Fruit fly (Drosophila melanogaster) whole organism, embryonic: ENCODE results near the gene CG13924.
A peak's percentile ranks its signal among the peaks of the same experiment; 100 is the strongest.

Source experiments
- ATbp ChIP-seq: fragments of 200-800 bp; sonication (Bioruptor generic); optimal IDR thresholded peaks from 2 replicates; lab custom pipeline; 2017; ENCODE audit warnings: missing biosample characterization, mild to moderate bottlenecking, missing genetic modification characterization, missing genetic modification reagents
- Antp ChIP-seq: fragments of 200-800 bp; sonication (Bioruptor generic); optimal IDR thresholded peaks from 3 replicates; lab custom pipeline; 2016; ENCODE audit warnings: missing biosample characterization, missing genetic modification characterization
- BtbVII ChIP-seq: fragments of 200-800 bp; sonication (Bioruptor generic); optimal IDR thresholded peaks from 3 replicates; lab custom pipeline; 2017; ENCODE audit warnings: missing biosample characterization, mild to moderate bottlenecking, missing genetic modification characterization
- CG10274 ChIP-seq: fragments of 200-800 bp; sonication (Bioruptor generic); optimal IDR thresholded peaks from 3 replicates; lab custom pipeline; 2017; ENCODE audit warnings: missing biosample characterization, mild to moderate bottlenecking, missing genetic modification characterization
- CG11093 ChIP-seq: fragments of 200-800 bp; sonication (Bioruptor generic); IDR thresholded peaks from 3 replicates; pipeline ENCODE4 v1.3.6; 2022; ENCODE audit warnings: missing biosample characterization, missing genetic modification characterization
- CG11723 ChIP-seq: fragments of 200-800 bp; sonication (Bioruptor generic); optimal IDR thresholded peaks from 2 replicates; lab custom pipeline; 2017; ENCODE audit warnings: missing biosample characterization, mild to moderate bottlenecking, missing genetic modification characterization
- CG12219 ChIP-seq: fragments of 200-800 bp; sonication (Bioruptor generic); optimal IDR thresholded peaks from 3 replicates; lab custom pipeline; 2018; ENCODE audit warnings: missing biosample characterization, mild to moderate bottlenecking, missing genetic modification characterization
- CG12391 ChIP-seq: fragments of 200-800 bp; sonication (Bioruptor generic); optimal IDR thresholded peaks from 3 replicates; lab custom pipeline; 2018; ENCODE audit warnings: missing biosample characterization, mild to moderate bottlenecking, missing genetic modification characterization, moderate library complexity
- CG15696 ChIP-seq: fragments of 200-800 bp; sonication (Bioruptor generic); optimal IDR thresholded peaks from 2 replicates; lab custom pipeline; 2019; ENCODE audit warnings: missing biosample characterization, mild to moderate bottlenecking, missing genetic modification characterization, moderate library complexity
- CG16815 ChIP-seq: fragments of 200-800 bp; sonication (Bioruptor generic); optimal IDR thresholded peaks from 3 replicates; lab custom pipeline; 2017; ENCODE audit warnings: missing biosample characterization, mild to moderate bottlenecking, missing genetic modification characterization
- CG17328 ChIP-seq: fragments of 200-800 bp; sonication (Bioruptor generic); IDR thresholded peaks from 2 replicates; pipeline ENCODE4 v1.3.6; 2022; ENCODE audit warnings: missing biosample characterization, missing genetic modification characterization
- CG2129 ChIP-seq: fragments of 200-800 bp; sonication (Bioruptor generic); IDR thresholded peaks from 2 replicates; pipeline ENCODE4 v1.3.6; 2022; ENCODE audit warnings: missing biosample characterization, missing genetic modification characterization; ENCODE audit not compliant: partially characterized antibody
- CG30403 ChIP-seq: fragments of 200-800 bp; sonication (Bioruptor generic); optimal IDR thresholded peaks from 3 replicates; lab custom pipeline; 2016; ENCODE audit warnings: missing biosample characterization, missing genetic modification characterization
- CG3065 ChIP-seq: fragments of 200-800 bp; sonication (Bioruptor generic); optimal IDR thresholded peaks from 2 replicates; lab custom pipeline; 2016; ENCODE audit warnings: missing biosample characterization, missing genetic modification characterization
- CG32767 ChIP-seq: fragments of 200-800 bp; sonication (Bioruptor generic); IDR thresholded peaks from 2 replicates; pipeline ENCODE4 v1.3.6; 2022; ENCODE audit warnings: missing biosample characterization, missing genetic modification characterization
- CG33213 ChIP-seq: fragments of 200-800 bp; sonication (Bioruptor generic); optimal IDR thresholded peaks from 3 replicates; lab custom pipeline; 2016; ENCODE audit warnings: missing biosample characterization, missing genetic modification characterization
- CG7372 ChIP-seq: fragments of 200-800 bp; sonication (Bioruptor generic); IDR thresholded peaks from 2 replicates; pipeline ENCODE4 v1.3.6; 2022; ENCODE audit warnings: missing biosample characterization, missing genetic modification characterization
- CG7928 ChIP-seq: fragments of 200-800 bp; sonication (Bioruptor generic); optimal IDR thresholded peaks from 2 replicates; lab custom pipeline; 2017; ENCODE audit warnings: missing biosample characterization, mild to moderate bottlenecking, missing genetic modification characterization
- CG8290 ChIP-seq, 3 experiments: fragments of 200-800 bp; sonication (Bioruptor generic); optimal IDR thresholded peaks; 2 replicates each; lab custom pipeline; 2016 to 2019; ENCODE audit warnings: missing biosample characterization in 3 of 3, missing genetic modification characterization in 3 of 3, mild to moderate bottlenecking in 2 of 3, moderate library complexity in 1 of 3
- CG8478 ChIP-seq: fragments of >200 bp; optimal IDR thresholded peaks from 2 replicates; lab custom pipeline; 2018
- CG9797 ChIP-seq: fragments of 200-800 bp; sonication (Bioruptor generic); optimal IDR thresholded peaks from 3 replicates; lab custom pipeline; 2018; ENCODE audit warnings: missing biosample characterization, mild to moderate bottlenecking, missing genetic modification characterization
- CrebB ChIP-seq: fragments of 200-800 bp; sonication (Bioruptor generic); optimal IDR thresholded peaks from 3 replicates; lab custom pipeline; 2018; ENCODE audit warnings: missing biosample characterization, mild to moderate bottlenecking, missing genetic modification characterization
- Dip3 ChIP-seq: fragments of 200-800 bp; sonication (Bioruptor generic); optimal IDR thresholded peaks from 3 replicates; lab custom pipeline; 2016; ENCODE audit warnings: missing biosample characterization, missing genetic modification characterization
- E2f2 ChIP-seq: fragments of 200-800 bp; sonication (Bioruptor generic); IDR thresholded peaks from 2 replicates; pipeline ENCODE4 v1.3.6; 2022; ENCODE audit warnings: missing biosample characterization, missing genetic modification characterization
- ERR ChIP-seq: fragments of 200-800 bp; sonication (Bioruptor generic); optimal IDR thresholded peaks from 2 replicates; lab custom pipeline; 2016; ENCODE audit warnings: missing biosample characterization, missing genetic modification characterization
- Gsc ChIP-seq: fragments of 200-800 bp; sonication (Bioruptor generic); IDR thresholded peaks from 2 replicates; pipeline ENCODE4 v1.3.6; 2022; ENCODE audit warnings: missing biosample characterization, missing genetic modification characterization
- Gug ChIP-seq: fragments of 200-800 bp; sonication (Bioruptor generic); IDR thresholded peaks from 4 replicates; pipeline ENCODE4 v1.3.6; 2022; ENCODE audit warnings: missing biosample characterization, missing genetic modification characterization
- HLHmδ ChIP-seq: fragments of 200-800 bp; sonication (Bioruptor generic); optimal IDR thresholded peaks from 2 replicates; lab custom pipeline; 2018; ENCODE audit warnings: missing biosample characterization, mild to moderate bottlenecking, missing genetic modification characterization, moderate library complexity
- Hsf ChIP-seq: fragments of 200-800 bp; sonication (Bioruptor generic); optimal IDR thresholded peaks from 3 replicates; lab custom pipeline; 2016; ENCODE audit warnings: missing biosample characterization, missing genetic modification characterization
- Mrtf ChIP-seq: fragments of 200-800 bp; sonication (Bioruptor generic); IDR thresholded peaks from 3 replicates; pipeline ENCODE4 v1.3.6; 2022; ENCODE audit warnings: missing biosample characterization, missing genetic modification characterization
- NK7.1 ChIP-seq: fragments of 200-800 bp; sonication (Bioruptor generic); optimal IDR thresholded peaks from 3 replicates; lab custom pipeline; 2016; ENCODE audit warnings: missing biosample characterization, missing genetic modification characterization
- Ravus ChIP-seq: fragments of 200-800 bp; sonication (Bioruptor generic); IDR thresholded peaks from 2 replicates; pipeline ENCODE4 v1.3.6; 2022; ENCODE audit warnings: missing biosample characterization, missing genetic modification characterization
- Xbp1 ChIP-seq: fragments of 200-800 bp; sonication (Bioruptor generic); optimal IDR thresholded peaks from 3 replicates; lab custom pipeline; 2016; ENCODE audit warnings: missing biosample characterization, mild to moderate bottlenecking, missing genetic modification characterization
- danr ChIP-seq: fragments of 200-800 bp; sonication (Bioruptor generic); IDR thresholded peaks from 2 replicates; pipeline ENCODE4 v1.3.6; 2022; ENCODE audit warnings: missing biosample characterization, missing genetic modification characterization
- dimm ChIP-seq: fragments of 200-800 bp; sonication (Bioruptor generic); IDR thresholded peaks from 2 replicates; pipeline ENCODE4 v1.3.6; 2022; ENCODE audit warnings: missing biosample characterization, missing genetic modification characterization
- en ChIP-seq: fragments of 200-800 bp; sonication (Bioruptor generic); optimal IDR thresholded peaks from 2 replicates; lab custom pipeline; 2016; ENCODE audit warnings: missing biosample characterization, missing genetic modification characterization
- fd102C ChIP-seq: fragments of 200-800 bp; sonication (Bioruptor generic); optimal IDR thresholded peaks from 2 replicates; lab custom pipeline; 2018; ENCODE audit warnings: missing biosample characterization, mild to moderate bottlenecking, missing genetic modification characterization, moderate library complexity
- grau ChIP-seq: fragments of 200-800 bp; optimal IDR thresholded peaks from 3 replicates; lab custom pipeline; 2019; ENCODE audit warnings: missing biosample characterization, mild to moderate bottlenecking, missing genetic modification characterization, moderate library complexity
- grn ChIP-seq: fragments of 200-800 bp; sonication (Bioruptor generic); optimal IDR thresholded peaks from 3 replicates; lab custom pipeline; 2017; ENCODE audit warnings: missing biosample characterization, missing genetic modification characterization
- lov ChIP-seq, 2 experiments: fragments of 200-800 bp in 1 of 2; fragments of >200 bp in 1 of 2; sonication (Bioruptor generic) in 1 of 2; IDR thresholded peaks in 1 of 2; optimal IDR thresholded peaks in 1 of 2; 2 replicates in 1 of 2; 3 replicates in 1 of 2; pipeline versions ENCODE4 v1.3.6 to Lab custom; 2017 to 2022; ENCODE audit warnings: missing biosample characterization in 1 of 2, missing genetic modification characterization in 1 of 2
- maf-S ChIP-seq: fragments of 200-800 bp; sonication (Bioruptor generic); optimal IDR thresholded peaks from 2 replicates; lab custom pipeline; 2016; ENCODE audit warnings: missing biosample characterization, missing genetic modification characterization
- mirr ChIP-seq: fragments of 200-800 bp; sonication (Bioruptor generic); optimal IDR thresholded peaks from 3 replicates; lab custom pipeline; 2018; ENCODE audit warnings: missing biosample characterization, mild to moderate bottlenecking, missing genetic modification characterization
- pfk ChIP-seq: fragments of 200-800 bp; sonication (Bioruptor generic); optimal IDR thresholded peaks from 2 replicates; lab custom pipeline; 2018; ENCODE audit warnings: missing biosample characterization, mild to moderate bottlenecking, missing genetic modification characterization, moderate library complexity
- ranshi ChIP-seq: fragments of 200-800 bp; sonication (Bioruptor generic); IDR thresholded peaks from 2 replicates; pipeline ENCODE4 v1.3.6; 2022; ENCODE audit warnings: missing biosample characterization, missing genetic modification characterization
- row ChIP-seq: fragments of 200-800 bp; sonication (Bioruptor generic); IDR thresholded peaks from 3 replicates; pipeline ENCODE4 v1.3.6; 2022; ENCODE audit warnings: missing biosample characterization, missing genetic modification characterization
- stwl ChIP-seq: fragments of 200-800 bp; sonication (Bioruptor generic); optimal IDR thresholded peaks from 3 replicates; lab custom pipeline; 2018; ENCODE audit warnings: missing biosample characterization, mild to moderate bottlenecking, missing genetic modification characterization, moderate library complexity
- tll ChIP-seq, 2 experiments: fragments of 200-800 bp in 1 of 2; fragments of >200 bp in 1 of 2; sonication (Bioruptor generic) in 1 of 2; optimal IDR thresholded peaks; 2 replicates each; lab custom pipeline; 2017 to 2019; ENCODE audit warnings: missing biosample characterization in 2 of 2, missing genetic modification characterization in 2 of 2, mild to moderate bottlenecking in 1 of 2, moderate library complexity in 1 of 2
- zfh2 ChIP-seq: fragments of 200-800 bp; sonication (Bioruptor generic); optimal IDR thresholded peaks from 2 replicates; lab custom pipeline; 2016; ENCODE audit warnings: missing biosample characterization, missing genetic modification characterization

Gene CG13924

DNA sequence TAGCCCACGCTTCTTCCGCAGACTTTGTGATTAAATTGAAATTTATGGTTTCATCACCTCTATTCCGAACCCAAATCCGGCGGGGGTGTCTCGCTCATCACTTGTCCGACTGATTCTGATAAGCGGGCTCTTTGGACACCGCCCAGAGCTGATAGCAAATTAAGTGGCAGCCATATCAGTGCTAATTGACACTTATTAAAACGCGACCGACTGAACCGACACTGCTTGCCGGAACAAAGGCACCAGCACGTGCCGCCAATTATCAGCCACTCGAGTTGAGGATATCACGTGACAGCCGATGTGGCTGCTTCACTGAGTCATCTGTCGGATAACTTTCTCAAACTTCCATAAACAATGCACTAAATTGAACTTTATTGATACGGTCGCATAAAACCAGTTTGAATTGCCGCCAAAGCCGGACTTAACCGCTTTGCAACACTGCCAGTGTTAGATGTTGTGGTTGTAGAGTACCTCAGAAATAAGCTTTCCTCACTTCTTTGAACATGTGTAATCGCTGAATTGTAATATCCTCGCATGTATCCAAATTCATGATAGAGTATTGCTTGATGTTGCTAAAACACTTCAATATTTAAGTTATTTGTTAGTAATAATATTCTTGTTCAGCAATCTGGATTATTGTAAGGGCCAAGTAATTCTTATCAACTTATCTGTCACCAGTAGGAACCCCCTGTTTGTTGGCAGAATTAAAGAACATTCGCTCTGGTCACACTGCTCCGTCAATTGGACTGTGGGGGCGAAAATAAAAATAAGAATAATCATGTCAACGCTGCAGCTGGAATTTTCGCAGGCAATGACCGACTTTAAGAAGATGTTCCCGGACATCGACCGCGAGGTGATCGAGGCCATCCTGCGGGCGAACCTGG lies 13.1 kb upstream of the CG13924 start, which contains the start of gene CG12024 (continued):
- peak; percentile 81 for TF ChIP-seq grau (tag; lab: Kevin White, UChicago)
- TF ChIP-seq CG7372 (GFP tag; lab: Robert Waterston, UW): peak; percentile 77
- TF ChIP-seq zfh2 (GFP tag; lab: Kevin White, UChicago): peak; percentile 79
- peak; percentile 77 for TF ChIP-seq Antp (GFP tag; lab: Kevin White, UChicago)
- peak; percentile 82 for TF ChIP-seq Xbp1 (GFP tag; lab: Kevin White, UChicago)
- no peak for TF ChIP-seq fd102C
- TF ChIP-seq E2f2 (GFP tag; lab: Robert Waterston, UW): peak; percentile 94
- TF ChIP-seq BtbVII: no peak
- TF ChIP-seq CG32767 (GFP tag; lab: Robert Waterston, UW): no peak; the same call in 1 of the 2 replicates
- peak; percentile 69 for TF ChIP-seq grn (GFP tag; lab: Kevin White, UChicago)
- no peak for TF ChIP-seq tll (GFP tag; optimal IDR thresholded peaks at IDR 0.05; lab: Kevin White, UChicago)
- no peak for TF ChIP-seq Gsc (GFP tag; lab: Robert Waterston, UW)
- peak; percentile 15 for TF ChIP-seq CG12219
- peak; percentile 42 for TF ChIP-seq CG8290 (GFP tag; optimal IDR thresholded peaks at IDR 0.05; lab: Kevin White, UChicago)
- TF ChIP-seq CG8290 (tag; optimal IDR thresholded peaks at IDR 0.05; lab: Kevin White, UChicago): peak in 1 of 2 experiments; percentile 86
- no peak for TF ChIP-seq CG2129 (GFP tag; lab: Robert Waterston, UW)
- no peak for TF ChIP-seq pfk (GFP tag; lab: Kevin White, UChicago)
- TF ChIP-seq Gug (GFP tag; lab: Robert Waterston, UW): peak; percentile 56; the same call in 2 of the 4 replicates
- TF ChIP-seq danr (GFP tag; lab: Robert Waterston, UW): peak; percentile 33; the same call in 1 of the 2 replicates
- TF ChIP-seq Hsf (GFP tag; lab: Kevin White, UChicago): peak; percentile 87
- peak; percentile 77 for TF ChIP-seq CG33213
- TF ChIP-seq CG9797 (GFP tag; lab: Kevin White, UChicago): peak; percentile 88
- TF ChIP-seq NK7.1 (GFP tag; lab: Kevin White, UChicago): no peak
- no peak for TF ChIP-seq HLHmδ
- peak; percentile 58; the same call in 1 of the 3 replicates for TF ChIP-seq Mrtf (GFP tag; lab: Robert Waterston, UW)
- TF ChIP-seq CG16815 (GFP tag; lab: Kevin White, UChicago): peak; percentile 72
- TF ChIP-seq maf-S: peak; percentile 70
- TF ChIP-seq CG30403 (GFP tag; lab: Kevin White, UChicago): peak; percentile 85
- TF ChIP-seq CG12391 (tag; lab: Kevin White, UChicago): peak; percentile 85
- TF ChIP-seq CG8478 (lab: Kevin White, UChicago): no peak
- TF ChIP-seq CG7928 (GFP tag; lab: Kevin White, UChicago): peak; percentile 49
- TF ChIP-seq Dip3 (GFP tag; lab: Kevin White, UChicago): peak; percentile 82
- no peak for TF ChIP-seq lov (optimal IDR thresholded peaks at IDR 0.05; lab: Kevin White, UChicago)
- no peak for TF ChIP-seq lov (GFP tag; IDR thresholded peaks at IDR 0.05; lab: Robert Waterston, UW)
- no peak for TF ChIP-seq ranshi (GFP tag; lab: Robert Waterston, UW)
- no peak for TF ChIP-seq dimm
- TF ChIP-seq CG3065 (GFP tag; lab: Kevin White, UChicago): peak; percentile 39
- TF ChIP-seq stwl (tag; lab: Kevin White, UChicago): peak; percentile 97
- TF ChIP-seq CG11093 (GFP tag; lab: Robert Waterston, UW): peak; percentile 52; the same call in 1 of the 3 replicates
- peak; percentile 35 for TF ChIP-seq CrebB (tag; lab: Kevin White, UChicago)
- TF ChIP-seq row (GFP tag; lab: Robert Waterston, UW): peak; percentile 92
- peak; percentile 78 for TF ChIP-seq ERR (GFP tag; lab: Kevin White, UChicago)
- peak; percentile 26 for TF ChIP-seq en (GFP tag; lab: Kevin White, UChicago)
- peak; percentile 5 for TF ChIP-seq CG10274 (GFP tag; lab: Kevin White, UChicago)
- TF ChIP-seq Ravus: no peak; the same call in 1 of the 2 replicates
- no peak for TF ChIP-seq CG11723 (GFP tag; lab: Kevin White, UChicago)
- TF ChIP-seq CG17328 (GFP tag; lab: Robert Waterston, UW): no peak
- TF ChIP-seq ATbp: peak; percentile 19
- peak; percentile 18 for TF ChIP-seq mirr (GFP tag; lab: Kevin White, UChicago)
- peak; percentile 70 for TF ChIP-seq CG15696 (tag; lab: Kevin White, UChicago)
